Worm (Caenorhabditis elegans): Measurements from ENCODE around the gene F10A3.4.

DNA sequence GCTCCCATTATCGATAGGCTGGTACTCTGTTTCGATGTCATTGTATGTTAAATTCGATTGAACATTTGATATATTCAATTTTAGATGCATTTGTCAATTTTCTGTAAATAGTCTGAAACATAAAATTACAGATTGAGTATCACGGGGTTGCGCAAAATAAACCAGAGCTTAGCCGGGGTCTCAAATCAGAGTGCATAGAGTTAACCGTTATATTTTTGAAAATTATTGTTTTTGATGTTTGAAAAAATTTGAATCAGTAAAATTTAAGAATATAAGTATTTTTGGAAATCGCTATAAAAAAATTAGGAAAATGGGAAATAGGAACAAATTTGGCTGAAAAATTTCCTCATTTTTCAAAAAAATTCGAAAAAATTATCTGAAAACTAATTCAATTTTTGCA is 10.7 kb downstream of the F10A3.4 start, which contains the start of gene F10A3.17:
- TF ChIP-seq unc-62 (GFP tag; optimal IDR thresholded peaks at IDR 0.05) (no peak), F33H1.4 (GFP tag; IDR thresholded peaks at IDR 0.05) (no peak), F49E8.2 (tag; optimal IDR thresholded peaks at IDR 0.05; ENCODE audit: insufficient read depth) (no peak), B0261.1 (tag; optimal IDR thresholded peaks at IDR 0.05) (no peak), ceh-79 (tag; optimal IDR thresholded peaks at IDR 0.05) (no peak), nhr-120 (GFP tag; IDR thresholded peaks at IDR 0.05) (no peak), lir-1 (GFP tag; conservative IDR thresholded peaks at IDR 0.05) (no peak), nfya-1 (tag; optimal IDR thresholded peaks at IDR 0.05; ENCODE audit: borderline replicate concordance, insufficient read depth) (no peak), K12H6.12 (tag; optimal IDR thresholded peaks at IDR 0.05) (no peak), mel-28 (tag; optimal IDR thresholded peaks at IDR 0.05; ENCODE audit: borderline replicate concordance) (no peak), lin-35 (GFP tag; optimal IDR thresholded peaks at IDR 0.05) (no peak), ztf-3 (GFP tag; optimal IDR thresholded peaks at IDR 0.05) (no peak)
